Fruit fly (Drosophila melanogaster) whole organism, prepupa: ENCODE data around the gene CG33514.

Source experiments
- CG1621 ChIP-seq: fragments of 200-800 bp; sonication (Bioruptor generic); optimal IDR thresholded peaks from 3 replicates; lab custom pipeline; 2018; ENCODE audit warnings: missing biosample characterization, mild to moderate bottlenecking, missing genetic modification characterization
- CG3919 ChIP-seq: fragments of 200-800 bp; sonication (Bioruptor generic); optimal IDR thresholded peaks from 3 replicates; lab custom pipeline; 2016; ENCODE audit warnings: missing biosample characterization, missing genetic modification characterization
- CG8319 ChIP-seq: fragments of 200-800 bp; sonication (Bioruptor generic); optimal IDR thresholded peaks from 3 replicates; lab custom pipeline; 2016; ENCODE audit warnings: missing biosample characterization, missing genetic modification characterization
- Eip93F ChIP-seq: fragments of 200-800 bp; sonication (Bioruptor generic); optimal IDR thresholded peaks from 2 replicates; lab custom pipeline; 2016; ENCODE audit warnings: missing biosample characterization, mild to moderate bottlenecking, missing genetic modification characterization
- Hr38 ChIP-seq: sonication (Bioruptor generic); optimal IDR thresholded peaks from 2 replicates; lab custom pipeline; 2016; ENCODE audit warnings: missing biosample characterization, missing genetic modification characterization
- Lpt ChIP-seq: fragments of 200-800 bp; sonication (Bioruptor generic); optimal IDR thresholded peaks from 3 replicates; lab custom pipeline; 2016; ENCODE audit warnings: missing biosample characterization, missing genetic modification characterization
- Sox102F ChIP-seq: fragments of 200-800 bp; sonication (Bioruptor generic); optimal IDR thresholded peaks from 2 replicates; lab custom pipeline; 2016; ENCODE audit warnings: missing biosample characterization, mild to moderate bottlenecking, missing genetic modification characterization
- dac ChIP-seq: fragments of 200-800 bp; sonication (Bioruptor generic); optimal IDR thresholded peaks from 2 replicates; lab custom pipeline; 2017; ENCODE audit warnings: missing biosample characterization, mild to moderate bottlenecking, missing genetic modification characterization
- fd85E ChIP-seq: fragments of 200-800 bp; sonication (Bioruptor generic); optimal IDR thresholded peaks from 3 replicates; lab custom pipeline; 2016; ENCODE audit warnings: missing biosample characterization, missing genetic modification characterization
- net ChIP-seq: fragments of 200-800 bp; sonication (Bioruptor generic); optimal IDR thresholded peaks from 3 replicates; lab custom pipeline; 2016; ENCODE audit warnings: missing biosample characterization, missing genetic modification characterization
- spab ChIP-seq: fragments of 200-800 bp; sonication (Bioruptor generic); optimal IDR thresholded peaks from 2 replicates; lab custom pipeline; 2017; ENCODE audit warnings: missing biosample characterization, mild to moderate bottlenecking, missing genetic modification characterization, missing genetic modification reagents
- topi ChIP-seq: fragments of 200-800 bp; sonication (Bioruptor generic); optimal IDR thresholded peaks from 3 replicates; lab custom pipeline; 2016; ENCODE audit warnings: missing biosample characterization, missing genetic modification characterization

DNA sequence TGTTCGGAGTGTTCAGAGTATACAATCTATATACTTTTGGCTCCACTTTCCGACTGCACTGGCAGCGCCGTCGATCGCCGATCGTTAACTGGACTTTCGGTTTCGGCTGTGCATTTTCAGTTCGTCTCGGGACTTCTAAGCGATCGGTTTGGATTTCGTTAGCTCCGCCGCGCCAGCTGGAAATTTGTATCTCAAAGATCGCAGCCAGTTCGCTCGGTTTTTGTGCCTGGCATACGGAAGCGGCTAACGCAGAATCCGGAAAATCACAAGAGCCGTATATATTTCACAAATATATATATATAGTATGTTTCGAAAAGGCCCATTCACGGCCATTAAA lies 19.1 kb downstream of the CG33514 start, which contains the start of gene slow:
- TF ChIP-seq spab (GFP tag; lab: Kevin White, UChicago) (no peak), fd85E (GFP tag; lab: Kevin White, UChicago) (no peak), CG8319 (GFP tag; lab: Kevin White, UChicago) (no peak), Sox102F (no peak), Eip93F (GFP tag; lab: Kevin White, UChicago) (no peak), topi (peak; percentile 20), dac (GFP tag; lab: Kevin White, UChicago) (no peak), CG3919 (peak; percentile 43), Hr38 (GFP tag; lab: Kevin White, UChicago) (no peak), net (no peak), Lpt (GFP tag; lab: Kevin White, UChicago) (no peak), CG1621 (tag; lab: Kevin White, UChicago) (peak; percentile 4)
